Fruit fly (Drosophila melanogaster) whole organism, larva: ENCODE results near the gene Cubn.

ENCODE experiments used
- noc ChIP-seq: fragments of 200-800 bp; sonication (Bioruptor generic); optimal IDR thresholded peaks from 3 replicates; lab custom pipeline; 2019; ENCODE audit warnings: missing biosample characterization, mild to moderate bottlenecking, missing genetic modification characterization, moderate library complexity

Cubn gene

dm6 chrX:9586627-9587026 lies 15.5 kb upstream of the Cubn start:
- no peak for TF ChIP-seq noc (tag; lab: Kevin White, UChicago)

- TF ChIP-seq noc (tag; lab: Kevin White, UChicago), result no peak
Measured at dm6 chrX:9586038-9586437, 14.9 kb upstream of the Cubn start.

- TF ChIP-seq noc (tag; lab: Kevin White, UChicago), result peak; percentile 99
Measured at dm6 chrX:9585359-9586002, 14.4 kb upstream of the Cubn start, which contains the start of gene Hex-A. Hex-A (plus strand) TSS chrX:9585675.

- TF ChIP-seq noc (tag; lab: Kevin White, UChicago), result no peak
Measured at dm6 chrX:9584948-9585315, 13.8 kb upstream of the Cubn start.

DNA sequence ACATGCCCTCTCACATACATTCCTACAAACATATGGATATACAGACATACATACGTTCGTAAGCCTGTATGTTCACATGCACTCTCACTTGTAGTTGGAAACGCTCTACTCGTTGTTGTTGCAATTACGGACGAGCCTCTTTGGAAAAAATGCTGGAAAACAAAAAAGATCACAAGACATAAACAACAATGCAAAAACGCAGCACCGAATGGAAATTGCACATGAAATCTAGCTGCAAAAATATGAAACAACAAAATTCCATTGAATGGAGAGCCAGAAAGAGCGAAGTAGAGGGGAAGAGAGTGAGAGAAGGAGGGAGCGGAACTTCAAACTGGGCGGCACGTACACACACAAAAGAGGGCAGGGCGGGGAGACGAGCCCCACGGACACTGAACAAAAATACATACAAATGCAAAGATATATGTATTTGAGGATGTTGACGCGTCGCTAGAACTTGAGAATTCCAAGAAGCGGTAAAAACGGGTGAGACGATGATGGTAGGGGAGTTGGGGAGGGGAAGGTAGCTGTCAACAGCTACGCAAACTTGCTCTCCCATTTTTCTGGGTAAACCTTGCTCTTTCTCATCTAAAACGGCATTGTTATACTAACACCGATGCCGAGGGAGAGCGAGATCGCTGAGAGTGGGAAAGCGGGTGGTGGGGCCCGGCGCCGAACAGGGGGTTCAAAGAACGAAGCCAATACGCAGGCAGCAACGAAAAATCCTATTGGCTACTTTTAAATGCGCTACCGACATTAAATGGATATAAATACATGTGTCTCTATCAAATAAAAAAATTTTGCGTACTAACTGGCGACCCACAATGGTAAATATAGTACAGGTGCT lies 13.2 kb upstream of the Cubn start:
- TF ChIP-seq noc (tag; lab: Kevin White, UChicago), result no peak

- peak; percentile 97 for TF ChIP-seq noc (tag; lab: Kevin White, UChicago)
Measured at dm6 chrX:9583440-9584103, 12.5 kb upstream of the Cubn start.

- TF ChIP-seq noc (tag; lab: Kevin White, UChicago), result peak; percentile 93
Measured at dm6 chrX:9582659-9583317, 11.7 kb upstream of the Cubn start.

- no peak for TF ChIP-seq noc (tag; lab: Kevin White, UChicago)
Measured at dm6 chrX:9581869-9582268, 10.8 kb upstream of the Cubn start.

- no peak for TF ChIP-seq noc (tag; lab: Kevin White, UChicago)
Measured at dm6 chrX:9580544-9580943, 9.4 kb upstream of the Cubn start.

DNA sequence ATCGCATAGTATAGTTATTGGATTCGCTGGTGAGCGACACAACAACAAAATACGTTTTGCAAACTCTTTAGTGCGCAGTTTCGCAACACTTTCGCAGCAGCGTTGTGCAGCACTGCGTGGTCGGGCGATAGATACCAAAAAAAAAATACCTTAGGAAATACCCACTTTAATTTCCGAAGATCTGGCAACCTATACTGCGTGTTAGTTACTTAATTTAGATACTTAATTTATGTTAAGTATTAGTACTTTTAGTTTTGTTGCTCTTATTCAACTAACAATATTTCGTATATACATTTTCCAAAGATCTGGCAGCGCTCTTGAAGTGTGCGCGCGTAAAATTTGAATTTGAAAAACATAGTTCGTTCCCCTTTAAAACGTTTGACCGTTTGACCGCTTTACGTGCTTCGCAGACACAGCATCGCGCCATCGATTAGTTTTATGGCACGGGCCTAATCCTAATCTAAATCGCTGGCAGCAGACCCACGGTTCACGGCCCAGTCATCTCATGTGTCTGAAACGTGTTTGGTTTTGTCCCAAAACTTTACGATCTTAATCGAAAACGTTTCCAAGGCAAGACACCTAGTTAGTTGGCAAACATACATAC lies 8.9 kb upstream of the Cubn start, which contains the start of gene LPCAT:
LPCAT (minus strand) TSS at position 70 of the 604 bp plus-strand sequence.
- no peak for TF ChIP-seq noc (tag; lab: Kevin White, UChicago)

- peak; percentile 99 for TF ChIP-seq noc (tag; lab: Kevin White, UChicago)
Measured at dm6 chrX:9578696-9579509, 7.8 kb upstream of the Cubn start.

DNA sequence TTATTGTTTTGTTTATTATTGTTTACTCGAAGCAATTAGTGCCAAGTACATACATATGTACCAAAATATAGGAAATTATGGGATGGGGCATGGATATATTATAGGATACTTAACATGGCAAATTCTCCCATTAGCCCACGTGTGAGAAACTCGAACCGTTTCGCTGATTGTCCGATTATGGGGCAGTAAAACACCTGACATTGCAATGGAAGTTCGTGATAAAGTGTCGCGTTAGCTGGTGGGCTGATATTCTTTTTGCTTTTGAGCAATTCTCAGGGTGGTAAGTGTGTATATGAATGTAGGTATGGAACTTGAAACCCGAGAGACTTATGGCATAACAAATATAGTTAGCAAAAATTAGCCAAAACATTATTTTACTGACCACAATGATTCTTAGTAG lies 6.9 kb upstream of the Cubn start:
- TF ChIP-seq noc (tag; lab: Kevin White, UChicago), result no peak

- no peak for TF ChIP-seq noc (tag; lab: Kevin White, UChicago)
Measured at dm6 chrX:9577338-9577644, 6.2 kb upstream of the Cubn start.

- no peak for TF ChIP-seq noc (tag; lab: Kevin White, UChicago)
Measured at dm6 chrX:9576504-9577337, 5.6 kb upstream of the Cubn start.
